Fruit fly (Drosophila melanogaster): ENCODE measurements around the gene for.

The for gene

dm6 chr2L:3675770-3676169 lies 19.0 kb upstream of the for start (continued):
- TF ChIP-seq CG12769 (tag; optimal IDR thresholded peaks at IDR 0.05) (no peak), eyg (GFP tag; optimal IDR thresholded peaks at IDR 0.05) (no peak), C15 (GFP tag; IDR thresholded peaks at IDR 0.05) (no peak), mam (GFP tag; optimal IDR thresholded peaks at IDR 0.05) (no peak), CG31441 (GFP tag; IDR thresholded peaks at IDR 0.05) (peak; percentile 48; the same call in 1 of the 2 replicates), Ptx1 (GFP tag; IDR thresholded peaks at IDR 0.05) (0 out of 2 replicates have a peak, but pooled peaks have one; percentile 14), CG9932 (GFP tag; IDR thresholded peaks at IDR 0.05) (no peak), Gug (GFP tag; IDR thresholded peaks at IDR 0.05) (no peak), fru (optimal IDR thresholded peaks at IDR 0.05) (no peak), klu (GFP tag; IDR thresholded peaks at IDR 0.05) (no peak), crol (GFP tag; IDR thresholded peaks at IDR 0.05) (no peak), HLH4C (GFP tag; IDR thresholded peaks at IDR 0.05; ENCODE audit: partially characterized antibody) (no peak), vvl (GFP tag; IDR thresholded peaks at IDR 0.05) (0 out of 2 replicates have a peak, but pooled peaks have one; percentile 19), CG4707 (GFP tag; optimal IDR thresholded peaks at IDR 0.05) (no peak), bigmax (GFP tag; optimal IDR thresholded peaks at IDR 0.05) (no peak), zfh1 (GFP tag; IDR thresholded peaks at IDR 0.05) (peak; percentile 71), CG17912 (GFP tag; optimal IDR thresholded peaks at IDR 0.05) (no peak), CG6854 (GFP tag; optimal IDR thresholded peaks at IDR 0.05) (no peak), slp2 (GFP tag; optimal IDR thresholded peaks at IDR 0.05) (no peak), ems (GFP tag; optimal IDR thresholded peaks at IDR 0.05) (no peak), CG10565 (GFP tag; optimal IDR thresholded peaks at IDR 0.05) (no peak), CG32532 (GFP tag; IDR thresholded peaks at IDR 0.05) (no peak), CG30431 (GFP tag; optimal IDR thresholded peaks at IDR 0.05) (peak; percentile 24), CG33557 (GFP tag; optimal IDR thresholded peaks at IDR 0.05) (no peak), Atf3 (GFP tag; optimal IDR thresholded peaks at IDR 0.05) (no peak), dmrt11E (tag; optimal IDR thresholded peaks at IDR 0.05) (peak; percentile 67), Deaf1 (tag; optimal IDR thresholded peaks at IDR 0.05) (no peak), CG10654 (GFP tag; optimal IDR thresholded peaks at IDR 0.05) (no peak), CG30020 (tag; optimal IDR thresholded peaks at IDR 0.05) (no peak), CG2202 (tag; optimal IDR thresholded peaks at IDR 0.05) (no peak), CG14050 (GFP tag; IDR thresholded peaks at IDR 0.05) (no peak), CG4328 (GFP tag; optimal IDR thresholded peaks at IDR 0.05) (no peak), sr (GFP tag; IDR thresholded peaks at IDR 0.05) (no peak), Opbp (GFP tag; IDR thresholded peaks at IDR 0.05; ENCODE audit: partially characterized antibody) (no peak), Spps (tag; optimal IDR thresholded peaks at IDR 0.05) (peak; percentile 3), CG14710 (tag; optimal IDR thresholded peaks at IDR 0.05) (peak; percentile 41)

DNA sequence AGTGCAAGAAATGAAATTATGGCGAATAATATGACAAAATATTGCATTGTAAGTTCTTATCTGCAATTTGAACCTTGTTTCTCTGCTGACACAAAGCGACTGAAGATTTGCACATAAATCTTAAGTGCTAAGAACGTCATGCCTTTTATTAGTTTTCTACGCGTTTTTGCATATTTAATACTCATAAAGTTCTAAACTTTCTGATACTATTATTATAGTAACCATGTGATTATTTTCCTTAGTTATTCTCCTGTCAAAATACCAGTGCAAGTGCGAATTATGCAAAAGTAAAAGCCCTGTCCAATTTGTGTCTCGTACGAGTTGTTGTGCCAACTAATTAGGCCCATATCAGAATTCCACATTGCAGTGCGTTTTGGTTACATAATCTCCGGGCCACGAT lies 13.7 kb upstream of the for start, which contains the start of gene Sfp24Bc:
Gene Sfp24Bc, minus strand, starts transcription at position 101 of the 400 bp plus-strand sequence.
- TF ChIP-seq Pdp1 (GFP tag; optimal IDR thresholded peaks at IDR 0.05) (peak in 1 of 2 experiments; percentile 54), Hmx (GFP tag; optimal IDR thresholded peaks at IDR 0.05) (no peak)

- TF ChIP-seq ind (GFP tag; optimal IDR thresholded peaks at IDR 0.05) = no peak
- TF ChIP-seq CG7372 (GFP tag; IDR thresholded peaks at IDR 0.05) = no peak
- no peak for TF ChIP-seq CG17359 (tag; optimal IDR thresholded peaks at IDR 0.05)
- no peak for TF ChIP-seq nom (GFP tag; optimal IDR thresholded peaks at IDR 0.05)
- no peak for TF ChIP-seq bbx (GFP tag; IDR thresholded peaks at IDR 0.05; ENCODE audit: partially characterized antibody)
- no peak for TF ChIP-seq Jarid2 (GFP tag; optimal IDR thresholded peaks at IDR 0.05)
- TF ChIP-seq crol (GFP tag; IDR thresholded peaks at IDR 0.05) = no peak
Observed at dm6 chr2L:3669675-3670074, 12.9 kb upstream of the for start, which contains the start of gene Sfp24Bb. Sfp24Bb (minus strand) TSS chr2L:3669775.
